Worm (Caenorhabditis elegans) whole organism, late embryonic: ENCODE measurements around the gene cwp-3.

ENCODE experiments used
- ceh-48 ChIP-seq: sonication (generic microtip); optimal IDR thresholded peaks from 2 replicates; lab custom pipeline; 2016; ENCODE audit warnings: missing genetic modification characterization, inconsistent platforms, missing compliant biosample characterization
- ets-4 ChIP-seq: sonication (generic microtip); optimal IDR thresholded peaks from 2 replicates; lab custom pipeline; 2016; ENCODE audit warnings: missing genetic modification characterization, missing compliant biosample characterization
- pat-9 ChIP-seq: fragments of 200-800 bp; sonication (Bioruptor generic); optimal IDR thresholded peaks from 2 replicates; lab custom pipeline; 2018; ENCODE audit warnings: mild to moderate bottlenecking, missing genetic modification characterization, moderate library complexity, missing compliant biosample characterization
- ttx-3 ChIP-seq: sonication (generic microtip); optimal IDR thresholded peaks from 2 replicates; lab custom pipeline; 2016; ENCODE audit warnings: missing genetic modification reagents, missing genetic modification characterization, missing compliant biosample characterization

DNA sequence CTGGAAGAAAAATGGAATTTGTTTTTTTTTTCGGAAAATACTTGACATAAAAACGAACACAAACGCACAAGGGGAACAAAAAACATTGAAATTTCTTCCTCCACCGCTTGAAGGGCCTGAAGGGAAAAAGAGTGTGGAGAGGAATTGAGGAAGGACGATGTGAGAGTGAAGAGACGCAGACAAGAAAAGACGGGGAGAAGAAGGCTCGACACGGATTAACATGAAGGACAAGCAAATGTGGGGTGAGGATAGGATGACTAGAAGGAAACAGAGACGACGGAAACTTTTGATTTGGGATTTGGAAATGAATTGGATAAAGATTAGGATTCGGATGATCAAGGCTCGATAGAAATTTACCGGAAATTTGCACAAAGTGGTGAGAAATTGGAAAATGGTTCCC, 17.9 kb downstream of the cwp-3 start:
- TF ChIP-seq ttx-3 (no peak), ets-4 (tag; lab: Kevin White, UChicago) (no peak), pat-9 (tag; lab: Kevin White, UChicago) (no peak), ceh-48 (tag; lab: Kevin White, UChicago) (no peak)
